Fruit fly (Drosophila melanogaster): ENCODE results near the gene Oseg5.

The Oseg5 gene

DNA sequence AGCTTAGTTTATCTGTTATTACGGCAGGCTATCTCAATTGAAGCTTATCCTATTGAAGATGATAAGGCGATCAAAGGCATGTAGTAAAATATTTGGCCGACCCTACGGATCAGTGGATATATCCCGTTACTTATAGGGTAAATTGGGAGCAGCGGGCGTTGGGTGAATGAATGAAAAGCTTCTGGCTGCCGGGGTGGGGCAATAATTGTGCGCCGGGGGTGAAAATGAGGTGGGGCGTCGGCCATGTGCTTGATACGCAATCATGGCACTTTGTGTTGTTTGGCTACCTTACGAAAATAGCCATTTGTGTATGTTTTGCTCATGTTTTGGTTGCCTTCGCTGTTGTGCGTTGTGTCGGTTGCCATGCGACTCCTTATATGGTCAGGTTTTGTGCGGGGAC is 33.8 kb downstream of the Oseg5 start (continued):
- TF ChIP-seq z (GFP tag; IDR thresholded peaks at IDR 0.05), result no peak
- peak; percentile 71 for TF ChIP-seq crol (GFP tag; IDR thresholded peaks at IDR 0.05)
- no peak for TF ChIP-seq ab (GFP tag; optimal IDR thresholded peaks at IDR 0.05)
- TF ChIP-seq da (GFP tag; optimal IDR thresholded peaks at IDR 0.05), result no peak
- 0 out of 3 replicates have a peak, but pooled peaks have one; percentile 22 for TF ChIP-seq so (GFP tag; IDR thresholded peaks at IDR 0.05)
- peak; percentile 46; the same call in 2 of the 3 replicates for TF ChIP-seq CG11456 (GFP tag; IDR thresholded peaks at IDR 0.05)
- no peak for TF ChIP-seq fu2 (GFP tag; optimal IDR thresholded peaks at IDR 0.05)
- TF ChIP-seq CG18599 (GFP tag; optimal IDR thresholded peaks at IDR 0.05), result no peak
- no peak for TF ChIP-seq Ravus (GFP tag; IDR thresholded peaks at IDR 0.05)
- no peak for TF ChIP-seq CG8359 (GFP tag; optimal IDR thresholded peaks at IDR 0.05; ENCODE audit: borderline replicate concordance)
- no peak for TF ChIP-seq NfI (GFP tag; optimal IDR thresholded peaks at IDR 0.05)
- no peak for TF ChIP-seq gt (GFP tag; IDR thresholded peaks at IDR 0.05)
- no peak for TF ChIP-seq seq (GFP tag; IDR thresholded peaks at IDR 0.05)
- no peak for TF ChIP-seq CG8290 (GFP tag; optimal IDR thresholded peaks at IDR 0.05)
- peak in 1 of 2 experiments; percentile 34 for TF ChIP-seq CG8290 (tag; optimal IDR thresholded peaks at IDR 0.05)
- TF ChIP-seq row (GFP tag; IDR thresholded peaks at IDR 0.05), result peak; percentile 16; the same call in 1 of the 3 replicates
- peak; percentile 10 for TF ChIP-seq Hmr (GFP tag; optimal IDR thresholded peaks at IDR 0.05)
- no peak for TF ChIP-seq stwl (tag; optimal IDR thresholded peaks at IDR 0.05)
- TF ChIP-seq sr (GFP tag; IDR thresholded peaks at IDR 0.05), result no peak
- no peak for TF ChIP-seq abd-A (tag; optimal IDR thresholded peaks at IDR 0.05)
- no peak for TF ChIP-seq CG2875 (GFP tag; optimal IDR thresholded peaks at IDR 0.05)
- 0 out of 2 replicates have a peak, but pooled peaks have one; percentile 25 for TF ChIP-seq CG9215 (GFP tag; IDR thresholded peaks at IDR 0.05)
- no peak for TF ChIP-seq unpg (GFP tag; optimal IDR thresholded peaks at IDR 0.05)
- TF ChIP-seq CG32532 (GFP tag; IDR thresholded peaks at IDR 0.05), result 0 out of 2 replicates have a peak, but pooled peaks have one; percentile 5
- TF ChIP-seq yki (optimal IDR thresholded peaks at IDR 0.05), result no peak
- TF ChIP-seq mld (GFP tag; IDR thresholded peaks at IDR 0.05; ENCODE audit: partially characterized antibody), result no peak
- TF ChIP-seq mirr (GFP tag; optimal IDR thresholded peaks at IDR 0.05), result peak; percentile 13
- no peak for TF ChIP-seq CG4282 (GFP tag; optimal IDR thresholded peaks at IDR 0.05)
- TF ChIP-seq wdn (GFP tag; IDR thresholded peaks at IDR 0.05), result 0 out of 2 replicates have a peak, but pooled peaks have one; percentile 26
- TF ChIP-seq CG7928 (GFP tag; optimal IDR thresholded peaks at IDR 0.05), result no peak
- TF ChIP-seq CG34376 (GFP tag; optimal IDR thresholded peaks at IDR 0.05), result peak; percentile 5
- 0 out of 2 replicates have a peak, but pooled peaks have one; percentile 50 for TF ChIP-seq CG16779 (GFP tag; IDR thresholded peaks at IDR 0.05)
- no peak for TF ChIP-seq CG32767 (GFP tag; IDR thresholded peaks at IDR 0.05)
- TF ChIP-seq dpn (GFP tag; optimal IDR thresholded peaks at IDR 0.05), result no peak
- TF ChIP-seq lbe (GFP tag; optimal IDR thresholded peaks at IDR 0.05), result no peak
- TF ChIP-seq CG42726 (GFP tag; IDR thresholded peaks at IDR 0.05; ENCODE audit: partially characterized antibody), result no peak
- peak; percentile 30 for TF ChIP-seq lab (GFP tag; optimal IDR thresholded peaks at IDR 0.05)
- no peak for TF ChIP-seq CG18262 (tag; optimal IDR thresholded peaks at IDR 0.05)
- TF ChIP-seq Dp (GFP tag; optimal IDR thresholded peaks at IDR 0.05), result no peak
- TF ChIP-seq CG31365 (tag; optimal IDR thresholded peaks at IDR 0.05), result no peak
- TF ChIP-seq CG11695 (GFP tag; IDR thresholded peaks at IDR 0.05), result no peak
- TF ChIP-seq Med (GFP tag), result peak; percentile 53
- no peak for TF ChIP-seq Usf (GFP tag; optimal IDR thresholded peaks at IDR 0.05)
- 0 out of 3 replicates have a peak, but pooled peaks have one; percentile 19 for TF ChIP-seq hb (GFP tag; IDR thresholded peaks at IDR 0.05; ENCODE audit: partially characterized antibody)
- peak; percentile 65 for TF ChIP-seq CG6689 (GFP tag; IDR thresholded peaks at IDR 0.05)
- TF ChIP-seq salm (tag; optimal IDR thresholded peaks at IDR 0.05), result no peak
- TF ChIP-seq CG12769 (tag; optimal IDR thresholded peaks at IDR 0.05), result peak; percentile 16
- no peak for TF ChIP-seq CHES-1-like (GFP tag; optimal IDR thresholded peaks at IDR 0.05)
- TF ChIP-seq bigmax (GFP tag; optimal IDR thresholded peaks at IDR 0.05), result no peak
- no peak for TF ChIP-seq CG13123 (GFP tag; optimal IDR thresholded peaks at IDR 0.05)
- TF ChIP-seq NC2β (GFP tag; optimal IDR thresholded peaks at IDR 0.05), result no peak
- TF ChIP-seq exex (tag; optimal IDR thresholded peaks at IDR 0.05), result peak; percentile 51

Measured in whole organism, embryonic.